Worm (Caenorhabditis elegans) whole organism, L1 larva: Measurements from ENCODE around the gene Y14H12B.2.

Experiments used
- C16A3.4 ChIP-seq: fragments of 150-350 bp; optimal IDR thresholded peaks from 2 replicates; lab custom pipeline; 2014; ENCODE audit warnings: missing biosample characterization, missing genetic modification characterization
- ama-1 ChIP-seq: fragments of 150-350 bp; optimal IDR thresholded peaks from 2 replicates; lab custom pipeline; 2014
- ceh-82 ChIP-seq, 3 experiments: fragments of 150-350 bp in 1 of 3; sonication (generic microtip) in 2 of 3; optimal IDR thresholded peaks; 2 replicates each; lab custom pipeline; 2014 to 2017; ENCODE audit warnings: missing biosample characterization in 3 of 3, missing genetic modification characterization in 3 of 3
- dpl-1 ChIP-seq, 3 experiments: fragments of 150-350 bp in 2 of 3; sonication (generic microtip) in 1 of 3; optimal IDR thresholded peaks; 2 replicates each; lab custom pipeline; 2014 to 2017; ENCODE audit warnings: missing biosample characterization in 3 of 3, missing genetic modification characterization in 3 of 3, missing genetic modification reagents in 3 of 3
- ets-5 ChIP-seq: fragments of 200-800 bp; sonication (Bioruptor generic); IDR thresholded peaks from 2 replicates; pipeline ENCODE4 v1.3.6; 2022; ENCODE audit warnings: missing genetic modification characterization, missing compliant biosample characterization
- jun-1 ChIP-seq: fragments of 150-350 bp; optimal IDR thresholded peaks from 2 replicates; lab custom pipeline; 2014; ENCODE audit warnings: missing biosample characterization, missing genetic modification reagents, missing genetic modification characterization
- lin-13 ChIP-seq: fragments of 150-350 bp; optimal IDR thresholded peaks from 2 replicates; lab custom pipeline; 2014; ENCODE audit warnings: missing biosample characterization, missing genetic modification reagents, missing genetic modification characterization
- lir-3 ChIP-seq: sonication (generic microtip); optimal IDR thresholded peaks from 2 replicates; lab custom pipeline; 2016; ENCODE audit warnings: mild to moderate bottlenecking, missing genetic modification characterization, moderate library complexity, missing compliant biosample characterization; ENCODE audit not compliant: poor library complexity
- nhr-47 ChIP-seq: sonication (generic microtip); optimal IDR thresholded peaks from 2 replicates; lab custom pipeline; 2016; ENCODE audit warnings: mild to moderate bottlenecking, missing genetic modification characterization, moderate library complexity, missing compliant biosample characterization
- nhr-76 ChIP-seq: sonication (generic microtip); optimal IDR thresholded peaks from 2 replicates; lab custom pipeline; 2017; ENCODE audit warnings: missing biosample characterization, missing genetic modification characterization
- pax-3 ChIP-seq: fragments of 200-800 bp; sonication (Bioruptor generic); optimal IDR thresholded peaks from 2 replicates; lab custom pipeline; 2018; ENCODE audit warnings: mild to moderate bottlenecking, missing genetic modification characterization, moderate library complexity, missing compliant biosample characterization
- sup-37 ChIP-seq: fragments of 200-800 bp; sonication (Bioruptor generic); optimal IDR thresholded peaks from 2 replicates; lab custom pipeline; 2018; ENCODE audit warnings: mild to moderate bottlenecking, missing genetic modification characterization, missing compliant biosample characterization
- unc-62 ChIP-seq: fragments of 150-350 bp; optimal IDR thresholded peaks from 2 replicates; lab custom pipeline; 2014; ENCODE audit warnings: missing biosample characterization, missing genetic modification reagents, missing genetic modification characterization

- TF ChIP-seq jun-1 (tag; lab: Kevin White, UChicago), result peak; percentile 28
- no peak for TF ChIP-seq ets-5 (GFP tag; lab: Robert Waterston, UW)
- TF ChIP-seq lin-13 (GFP tag; lab: Kevin White, UChicago), result peak; percentile 51
- TF ChIP-seq pax-3 (tag; lab: Kevin White, UChicago), result peak; percentile 11
- TF ChIP-seq C16A3.4 (tag; lab: Kevin White, UChicago), result peak; percentile 26
- TF ChIP-seq sup-37, result no peak
- no peak for TF ChIP-seq ama-1 (lab: Kevin White, UChicago)
- TF ChIP-seq nhr-47 (tag; lab: Kevin White, UChicago), result peak; percentile 81
- TF ChIP-seq dpl-1 (GFP tag; optimal IDR thresholded peaks at IDR 0.05; lab: Kevin White, UChicago), result peak in 2 of 3 experiments; percentile 30 to 38
- no peak for TF ChIP-seq nhr-76 (tag; lab: Kevin White, UChicago)
- no peak for TF ChIP-seq unc-62
- TF ChIP-seq ceh-82 (tag; optimal IDR thresholded peaks at IDR 0.05; lab: Kevin White, UChicago), result peak in 2 of 3 experiments; percentile 36 to 67
- peak; percentile 72 for TF ChIP-seq lir-3 (tag; lab: Kevin White, UChicago)
Observed at ce11 chrII:3897758-3898494, 35.6 kb downstream of the Y14H12B.2 start, which contains the start of gene F53C3.6.
